Worm (Caenorhabditis elegans) whole organism, mixed stage, embryonic: Measurements from ENCODE around the gene atf-7.
A peak's percentile ranks its signal among the peaks of the same experiment; 100 is the strongest.

Experiments
- M03D4.4 ChIP-seq: sonication (generic microtip); optimal IDR thresholded peaks from 2 replicates; lab custom pipeline; 2017; ENCODE audit warnings: mild to moderate bottlenecking, missing genetic modification characterization, missing compliant biosample characterization
- bed-3 ChIP-seq: fragments of 200-800 bp; sonication (Bioruptor generic); optimal IDR thresholded peaks from 3 replicates; lab custom pipeline; 2018; ENCODE audit warnings: mild to moderate bottlenecking, missing genetic modification characterization, moderate library complexity, missing compliant biosample characterization
- blmp-1 ChIP-seq: fragments of 150-350 bp; optimal IDR thresholded peaks from 2 replicates; lab custom pipeline; 2014; ENCODE audit warnings: missing biosample characterization, missing genetic modification characterization
- ceh-39 ChIP-seq: fragments of 150-350 bp; optimal IDR thresholded peaks from 2 replicates; lab custom pipeline; 2014; ENCODE audit warnings: missing biosample characterization, missing genetic modification characterization
- ceh-43 ChIP-seq: fragments of 200-800 bp; sonication (Bioruptor generic); optimal IDR thresholded peaks from 2 replicates; lab custom pipeline; 2018; ENCODE audit warnings: mild to moderate bottlenecking, missing genetic modification characterization, moderate library complexity, missing compliant biosample characterization
- ceh-83 ChIP-seq: fragments of 200-800 bp; sonication (Bioruptor generic); optimal IDR thresholded peaks from 2 replicates; lab custom pipeline; 2018; ENCODE audit warnings: mild to moderate bottlenecking, missing genetic modification characterization, missing compliant biosample characterization
- ces-1 ChIP-seq: fragments of 150-350 bp; optimal IDR thresholded peaks from 2 replicates; lab custom pipeline; 2014; ENCODE audit warnings: missing biosample characterization, missing genetic modification reagents, missing genetic modification characterization
- cnd-1 ChIP-seq: fragments of 200-800 bp; sonication (Bioruptor generic); optimal IDR thresholded peaks from 2 replicates; lab custom pipeline; 2018; ENCODE audit warnings: mild to moderate bottlenecking, missing genetic modification characterization, missing compliant biosample characterization
- drap-1 ChIP-seq: fragments of 200-800 bp; sonication (Bioruptor generic); optimal IDR thresholded peaks from 3 replicates; lab custom pipeline; 2018; ENCODE audit warnings: mild to moderate bottlenecking, missing genetic modification characterization, missing compliant biosample characterization
- elt-1 ChIP-seq: sonication (generic microtip); optimal IDR thresholded peaks from 2 replicates; lab custom pipeline; 2017; ENCODE audit warnings: missing genetic modification characterization, mild to moderate bottlenecking, missing compliant biosample characterization, antibody characterized with exemption, moderate library complexity, borderline replicate concordance; ENCODE audit not compliant: insufficient read depth
- elt-3 ChIP-seq: fragments of 150-350 bp; optimal IDR thresholded peaks from 2 replicates; lab custom pipeline; 2014; ENCODE audit warnings: missing biosample characterization, missing genetic modification characterization
- flh-1 ChIP-seq: fragments of 200-800 bp; sonication (Bioruptor generic); optimal IDR thresholded peaks from 2 replicates; lab custom pipeline; 2018; ENCODE audit warnings: mild to moderate bottlenecking, missing genetic modification characterization, moderate library complexity, missing compliant biosample characterization
- ham-2 ChIP-seq: fragments of 200-800 bp; sonication (Bioruptor generic); optimal IDR thresholded peaks from 2 replicates; lab custom pipeline; 2018; ENCODE audit warnings: mild to moderate bottlenecking, missing genetic modification characterization, missing compliant biosample characterization
- hlh-1 ChIP-seq: fragments of 150-350 bp; optimal IDR thresholded peaks from 2 replicates; lab custom pipeline; 2014; ENCODE audit warnings: missing biosample characterization, missing genetic modification reagents, missing genetic modification characterization
- lin-13 ChIP-seq: fragments of 150-350 bp; optimal IDR thresholded peaks from 2 replicates; lab custom pipeline; 2014; ENCODE audit warnings: missing biosample characterization, missing genetic modification characterization
- lin-32 ChIP-seq: fragments of 200-800 bp; sonication (Bioruptor generic); optimal IDR thresholded peaks from 2 replicates; lab custom pipeline; 2018; ENCODE audit warnings: mild to moderate bottlenecking, missing genetic modification characterization, missing compliant biosample characterization
- lsy-2 ChIP-seq: fragments of 150-350 bp; optimal IDR thresholded peaks from 2 replicates; lab custom pipeline; 2014; ENCODE audit warnings: missing biosample characterization, missing genetic modification characterization
- mab-5 ChIP-seq: fragments of 150-350 bp; optimal IDR thresholded peaks from 2 replicates; lab custom pipeline; 2014; ENCODE audit warnings: missing biosample characterization, missing genetic modification characterization
- mep-1 ChIP-seq: fragments of 150-350 bp; optimal IDR thresholded peaks from 2 replicates; lab custom pipeline; 2017; ENCODE audit warnings: missing biosample characterization, missing genetic modification reagents, missing genetic modification characterization, inconsistent platforms
- mls-2 ChIP-seq: sonication (generic microtip); optimal IDR thresholded peaks from 2 replicates; lab custom pipeline; 2016; ENCODE audit warnings: mild to moderate bottlenecking, missing genetic modification characterization, moderate library complexity, missing compliant biosample characterization
- nhr-12 ChIP-seq: fragments of 150-350 bp; optimal IDR thresholded peaks from 2 replicates; lab custom pipeline; 2014; ENCODE audit warnings: missing biosample characterization, missing genetic modification characterization
- nhr-2 ChIP-seq: fragments of 150-350 bp; optimal IDR thresholded peaks from 2 replicates; lab custom pipeline; 2014; ENCODE audit warnings: missing biosample characterization, missing genetic modification characterization
- nhr-237 ChIP-seq: fragments of 150-350 bp; optimal IDR thresholded peaks from 2 replicates; lab custom pipeline; 2014; ENCODE audit warnings: missing biosample characterization, missing genetic modification characterization
- nhr-28 ChIP-seq: fragments of 150-350 bp; optimal IDR thresholded peaks from 2 replicates; lab custom pipeline; 2014; ENCODE audit warnings: missing biosample characterization, missing genetic modification characterization
- nhr-76 ChIP-seq: sonication (generic microtip); optimal IDR thresholded peaks from 2 replicates; lab custom pipeline; 2017; ENCODE audit warnings: missing biosample characterization, missing genetic modification characterization
- pha-4 ChIP-seq: fragments of 150-350 bp; optimal IDR thresholded peaks from 2 replicates; lab custom pipeline; 2018; ENCODE audit warnings: missing biosample characterization, missing genetic modification reagents, missing genetic modification characterization
- sem-2 ChIP-seq: fragments of 200-800 bp; sonication (Bioruptor generic); optimal IDR thresholded peaks from 2 replicates; lab custom pipeline; 2018; ENCODE audit warnings: mild to moderate bottlenecking, missing genetic modification characterization, missing compliant biosample characterization
- snpc-4 ChIP-seq: fragments of 150-350 bp; optimal IDR thresholded peaks from 2 replicates; lab custom pipeline; 2014; ENCODE audit warnings: missing biosample characterization, missing genetic modification characterization
- sptf-1 ChIP-seq: sonication (generic microtip); optimal IDR thresholded peaks from 2 replicates; lab custom pipeline; 2017; ENCODE audit warnings: mild to moderate bottlenecking, missing genetic modification characterization, moderate library complexity, missing compliant biosample characterization
- tbx-8 ChIP-seq: fragments of 200-800 bp; sonication (Bioruptor generic); optimal IDR thresholded peaks from 2 replicates; lab custom pipeline; 2018; ENCODE audit warnings: mild to moderate bottlenecking, missing genetic modification characterization, moderate library complexity, missing compliant biosample characterization
- unc-120 ChIP-seq: sonication (generic microtip); optimal IDR thresholded peaks from 2 replicates; lab custom pipeline; 2017; ENCODE audit warnings: missing genetic modification characterization, missing compliant biosample characterization; ENCODE audit not compliant: poor library complexity, severe bottlenecking
- unc-39 ChIP-seq: fragments of 150-350 bp; optimal IDR thresholded peaks from 2 replicates; lab custom pipeline; 2014; ENCODE audit warnings: missing biosample characterization, missing genetic modification characterization
- unc-62 ChIP-seq: fragments of 150-350 bp; optimal IDR thresholded peaks from 2 replicates; lab custom pipeline; 2014; ENCODE audit warnings: missing biosample characterization, missing genetic modification reagents, missing genetic modification characterization
- zip-8 ChIP-seq: fragments of 150-350 bp; optimal IDR thresholded peaks from 2 replicates; lab custom pipeline; 2014; ENCODE audit warnings: missing biosample characterization, missing genetic modification characterization
- ztf-11 ChIP-seq: fragments of 150-350 bp; optimal IDR thresholded peaks from 2 replicates; lab custom pipeline; 2014; ENCODE audit warnings: missing biosample characterization, missing genetic modification characterization

The atf-7 gene

ce11 chrIII:4468390-4468789, 30.5 kb downstream of the atf-7 start:
- TF ChIP-seq nhr-28 (no peak), nhr-12 (no peak), nhr-76 (tag; lab: Kevin White, UChicago) (no peak), mls-2 (tag; lab: Kevin White, UChicago) (no peak), lin-13 (tag; lab: Kevin White, UChicago) (no peak)

ce11 chrIII:4467277-4467676, 31.6 kb downstream of the atf-7 start, which contains the start of gene ndg-4:
TSS of gene ndg-4 (minus strand) at chrIII:4467377.
- no peak for TF ChIP-seq ceh-43 (GFP tag; lab: Kevin White, UChicago)
- TF ChIP-seq nhr-76 (tag; lab: Kevin White, UChicago): no peak
- no peak for TF ChIP-seq M03D4.4
- TF ChIP-seq mep-1 (tag; lab: Kevin White, UChicago): no peak
- no peak for TF ChIP-seq unc-120
- TF ChIP-seq sptf-1: no peak
- TF ChIP-seq cnd-1 (tag; lab: Kevin White, UChicago): no peak
- no peak for TF ChIP-seq ces-1 (GFP tag; lab: Kevin White, UChicago)
- no peak for TF ChIP-seq nhr-237
- no peak for TF ChIP-seq mab-5 (tag; lab: Kevin White, UChicago)

- TF ChIP-seq unc-62 (GFP tag; lab: Kevin White, UChicago) (no peak), unc-120 (no peak), nhr-76 (tag; lab: Kevin White, UChicago) (no peak), cnd-1 (tag; lab: Kevin White, UChicago) (no peak), mls-2 (tag; lab: Kevin White, UChicago) (peak; percentile 32), lin-32 (peak; percentile 91), ceh-43 (GFP tag; lab: Kevin White, UChicago) (peak; percentile 87), bed-3 (GFP tag; lab: Kevin White, UChicago) (no peak), nhr-28 (no peak), elt-1 (tag; lab: Kevin White, UChicago) (no peak), nhr-2 (peak; percentile 93), snpc-4 (tag; lab: Kevin White, UChicago) (no peak), lin-13 (tag; lab: Kevin White, UChicago) (no peak), blmp-1 (tag; lab: Kevin White, UChicago) (no peak)
These were observed 37.5 kb downstream of the atf-7 start for ce11 chrIII:4461337-4461736.

ce11 chrIII:4460242-4460641, 38.6 kb downstream of the atf-7 start:
- no peak for TF ChIP-seq nhr-28
- TF ChIP-seq snpc-4 (tag; lab: Kevin White, UChicago): no peak
- TF ChIP-seq drap-1 (GFP tag; lab: Kevin White, UChicago): no peak

- TF ChIP-seq unc-39 (no peak), unc-120 (no peak), ceh-43 (GFP tag; lab: Kevin White, UChicago) (peak; percentile 96), nhr-28 (no peak), nhr-237 (no peak), lsy-2 (peak; percentile 51), sem-2 (GFP tag; lab: Kevin White, UChicago) (no peak)
- TF ChIP-seq, all 35 proteins: peak for 2
These were observed 42.3 kb downstream of the atf-7 start for ce11 chrIII:4456579-4456978.

ce11 chrIII:4454919-4455318, 43.9 kb downstream of the atf-7 start:
- peak; percentile 62 for TF ChIP-seq ceh-43 (GFP tag; lab: Kevin White, UChicago)
- TF ChIP-seq nhr-76 (tag; lab: Kevin White, UChicago): no peak
- peak; percentile 7 for TF ChIP-seq cnd-1 (tag; lab: Kevin White, UChicago)
- TF ChIP-seq nhr-2: peak; percentile 17
- TF ChIP-seq lin-32: peak; percentile 52
- TF ChIP-seq zip-8 (tag; lab: Kevin White, UChicago): peak; percentile 4

- TF ChIP-seq nhr-2 (peak; percentile 34), ham-2 (GFP tag; lab: Kevin White, UChicago) (no peak), zip-8 (tag; lab: Kevin White, UChicago) (no peak), tbx-8 (GFP tag; lab: Kevin White, UChicago) (no peak), nhr-237 (no peak), ceh-83 (GFP tag; lab: Kevin White, UChicago) (no peak), elt-3 (no peak), bed-3 (GFP tag; lab: Kevin White, UChicago) (no peak), flh-1 (GFP tag; lab: Kevin White, UChicago) (no peak), sem-2 (GFP tag; lab: Kevin White, UChicago) (no peak), lin-32 (no peak), sptf-1 (no peak), pha-4 (tag; lab: Kevin White, UChicago) (no peak), lin-13 (tag; lab: Kevin White, UChicago) (no peak), ceh-39 (no peak), ztf-11 (tag; lab: Kevin White, UChicago) (no peak), blmp-1 (tag; lab: Kevin White, UChicago) (no peak), drap-1 (GFP tag; lab: Kevin White, UChicago) (no peak), nhr-12 (no peak), hlh-1 (tag; lab: Kevin White, UChicago) (no peak), unc-62 (GFP tag; lab: Kevin White, UChicago) (peak; percentile 82), elt-1 (tag; lab: Kevin White, UChicago) (peak; percentile 93), mab-5 (tag; lab: Kevin White, UChicago) (no peak), mep-1 (tag; lab: Kevin White, UChicago) (no peak), mls-2 (tag; lab: Kevin White, UChicago) (no peak)
These were observed 45.1 kb downstream of the atf-7 start for ce11 chrIII:4453768-4454167.
